Worm (Caenorhabditis elegans) whole organism, L1 larva: Measurements from ENCODE around the gene arrd-6.
A peak's percentile ranks its signal among the peaks of the same experiment; 100 is the strongest.

ENCODE experiments used
- egl-13 ChIP-seq: sonication (generic microtip); optimal IDR thresholded peaks from 2 replicates; lab custom pipeline; 2016; ENCODE audit warnings: missing genotype, missing genetic modification reagents, missing genetic modification characterization, missing compliant biosample characterization
- fkh-8 ChIP-seq: sonication (generic microtip); optimal IDR thresholded peaks from 2 replicates; lab custom pipeline; 2016; ENCODE audit warnings: mild to moderate bottlenecking, missing genetic modification characterization, missing compliant biosample characterization
- fos-1 ChIP-seq: fragments of 150-350 bp; optimal IDR thresholded peaks from 2 replicates; lab custom pipeline; 2014; ENCODE audit warnings: missing biosample characterization, missing genetic modification characterization
- lin-14 ChIP-seq: fragments of 200-800 bp; sonication (Bioruptor generic); optimal IDR thresholded peaks from 2 replicates; lab custom pipeline; 2018; ENCODE audit warnings: mild to moderate bottlenecking, missing genetic modification characterization, moderate library complexity, missing compliant biosample characterization
- mab-9 ChIP-seq: fragments of 200-800 bp; sonication (Bioruptor generic); IDR thresholded peaks from 2 replicates; pipeline ENCODE4 v1.3.6; 2022; ENCODE audit warnings: missing genetic modification reagents, missing genetic modification characterization, missing compliant biosample characterization
- mdl-1 ChIP-seq, 2 experiments: fragments of 150-350 bp; optimal IDR thresholded peaks; 2 replicates each; lab custom pipeline; 2014 to 2017; ENCODE audit warnings: missing biosample characterization in 2 of 2, missing genetic modification characterization in 2 of 2, inconsistent platforms in 1 of 2
- nhr-28 ChIP-seq: fragments of 150-350 bp; optimal IDR thresholded peaks from 2 replicates; lab custom pipeline; 2014; ENCODE audit warnings: missing biosample characterization, missing genetic modification characterization
- nhr-76 ChIP-seq: sonication (generic microtip); optimal IDR thresholded peaks from 2 replicates; lab custom pipeline; 2017; ENCODE audit warnings: missing biosample characterization, missing genetic modification characterization

- TF ChIP-seq mdl-1 (tag; optimal IDR thresholded peaks at IDR 0.05; lab: Kevin White, UChicago), result no peak
- no peak for TF ChIP-seq fkh-8 (tag; lab: Kevin White, UChicago)
- TF ChIP-seq mab-9 (GFP tag; lab: Robert Waterston, UW), result no peak
- no peak for TF ChIP-seq fos-1 (tag; lab: Kevin White, UChicago)
- no peak for TF ChIP-seq nhr-28 (tag; lab: Kevin White, UChicago)
- TF ChIP-seq lin-14 (GFP tag; lab: Kevin White, UChicago), result peak; percentile 74
- TF ChIP-seq nhr-76 (tag; lab: Kevin White, UChicago), result no peak
- TF ChIP-seq egl-13 (tag; lab: Kevin White, UChicago), result no peak
Measured at ce11 chrII:11135773-11136172, 6.8 kb upstream of the arrd-6 start.
